Worm (Caenorhabditis elegans) whole organism, L3 larva: ENCODE data around the gene pmp-3.

Experiments used
- R02D3.7 ChIP-seq: fragments of 150-350 bp; optimal IDR thresholded peaks from 2 replicates; lab custom pipeline; 2014; ENCODE audit warnings: missing biosample characterization, missing genetic modification characterization
- ama-1 ChIP-seq: fragments of 150-350 bp; optimal IDR thresholded peaks from 2 replicates; lab custom pipeline; 2018
- ceh-16 ChIP-seq: sonication (generic microtip); optimal IDR thresholded peaks from 2 replicates; lab custom pipeline; 2017; ENCODE audit warnings: missing biosample characterization, missing genetic modification characterization
- ceh-28 ChIP-seq: fragments of 150-350 bp; optimal IDR thresholded peaks from 2 replicates; lab custom pipeline; 2014; ENCODE audit warnings: missing biosample characterization, missing genetic modification reagents, missing genetic modification characterization
- ceh-82 ChIP-seq: fragments of 150-350 bp; optimal IDR thresholded peaks from 2 replicates; lab custom pipeline; 2014; ENCODE audit warnings: missing biosample characterization, missing genetic modification characterization
- ceh-9 ChIP-seq: sonication (generic microtip); optimal IDR thresholded peaks from 2 replicates; lab custom pipeline; 2018; ENCODE audit warnings: missing biosample characterization, missing genetic modification characterization
- daf-12 ChIP-seq: fragments of 150-350 bp; optimal IDR thresholded peaks from 2 replicates; lab custom pipeline; 2014; ENCODE audit warnings: missing biosample characterization, missing genetic modification reagents, missing genetic modification characterization
- egl-27 ChIP-seq: sonication (generic microtip); optimal IDR thresholded peaks from 4 replicates; lab custom pipeline; 2017; ENCODE audit warnings: missing biosample characterization, missing genetic modification reagents, missing genetic modification characterization
- egl-5 ChIP-seq: fragments of 150-350 bp; optimal IDR thresholded peaks from 2 replicates; lab custom pipeline; 2017; ENCODE audit warnings: missing biosample characterization, missing genetic modification reagents, missing genetic modification characterization, inconsistent platforms
- elt-2 ChIP-seq: sonication (generic microtip); optimal IDR thresholded peaks from 2 replicates; lab custom pipeline; 2016; ENCODE audit warnings: missing genetic modification reagents, mild to moderate bottlenecking, missing genetic modification characterization, missing compliant biosample characterization
- elt-3 ChIP-seq, 3 experiments: fragments of 150-350 bp in 1 of 3; sonication (generic microtip) in 2 of 3; optimal IDR thresholded peaks; 2 replicates in 2 of 3; 4 replicates in 1 of 3; lab custom pipeline; 2014 to 2017; ENCODE audit warnings: missing biosample characterization in 3 of 3, missing genetic modification characterization in 3 of 3
- eor-1 ChIP-seq, 2 experiments: fragments of 150-350 bp; optimal IDR thresholded peaks; 2 replicates each; lab custom pipeline; 2014 to 2018; ENCODE audit warnings: missing biosample characterization in 2 of 2, missing genetic modification characterization in 2 of 2
- fkh-10 ChIP-seq: sonication (generic microtip); optimal IDR thresholded peaks from 2 replicates; lab custom pipeline; 2017; ENCODE audit warnings: missing biosample characterization, missing genetic modification reagents, missing genetic modification characterization
- fkh-2 ChIP-seq: fragments of 150-350 bp; optimal IDR thresholded peaks from 2 replicates; lab custom pipeline; 2014; ENCODE audit warnings: missing biosample characterization, missing genetic modification reagents, missing genetic modification characterization
- fos-1 ChIP-seq: fragments of 150-350 bp; optimal IDR thresholded peaks from 2 replicates; lab custom pipeline; 2014; ENCODE audit warnings: missing biosample characterization, missing genetic modification characterization
- hmg-11 ChIP-seq: sonication (generic microtip); optimal IDR thresholded peaks from 2 replicates; lab custom pipeline; 2016; ENCODE audit warnings: missing genetic modification characterization, missing compliant biosample characterization
- jun-1 ChIP-seq: fragments of 150-350 bp; optimal IDR thresholded peaks from 2 replicates; lab custom pipeline; 2014; ENCODE audit warnings: missing biosample characterization, missing genetic modification reagents, missing genetic modification characterization
- lin-15B ChIP-seq: fragments of 150-350 bp; optimal IDR thresholded peaks from 2 replicates; lab custom pipeline; 2014; ENCODE audit warnings: missing biosample characterization, missing genetic modification characterization
- lin-39 ChIP-seq: fragments of 150-350 bp; optimal IDR thresholded peaks from 2 replicates; lab custom pipeline; 2018; ENCODE audit warnings: missing biosample characterization, missing genetic modification reagents, missing genetic modification characterization
- lsy-12 ChIP-seq: sonication (generic microtip); optimal IDR thresholded peaks from 2 replicates; lab custom pipeline; 2016; ENCODE audit warnings: mild to moderate bottlenecking, missing genetic modification characterization, missing compliant biosample characterization
- mdl-1 ChIP-seq: fragments of 150-350 bp; optimal IDR thresholded peaks from 2 replicates; lab custom pipeline; 2014; ENCODE audit warnings: missing biosample characterization, missing genetic modification characterization
- mml-1 ChIP-seq: fragments of 150-350 bp; sonication (generic microtip); optimal IDR thresholded peaks from 3 replicates; lab custom pipeline; 2014; ENCODE audit warnings: missing biosample characterization, missing genetic modification characterization
- nfya-1 ChIP-seq: sonication (generic microtip); optimal IDR thresholded peaks from 2 replicates; lab custom pipeline; 2017; ENCODE audit warnings: missing genetic modification characterization, mild to moderate bottlenecking, missing compliant biosample characterization, antibody characterized with exemption, moderate library complexity; ENCODE audit not compliant: insufficient read depth
- nhr-11 ChIP-seq: fragments of 150-350 bp; optimal IDR thresholded peaks from 2 replicates; lab custom pipeline; 2014; ENCODE audit warnings: missing biosample characterization, missing genetic modification characterization
- nhr-12 ChIP-seq: fragments of 150-350 bp; optimal IDR thresholded peaks from 2 replicates; lab custom pipeline; 2014; ENCODE audit warnings: missing biosample characterization, missing genetic modification characterization
- nhr-23 ChIP-seq: fragments of 150-350 bp; optimal IDR thresholded peaks from 2 replicates; lab custom pipeline; 2014; ENCODE audit warnings: missing biosample characterization, missing genetic modification reagents, missing genetic modification characterization
- nhr-237 ChIP-seq: fragments of 150-350 bp; optimal IDR thresholded peaks from 2 replicates; lab custom pipeline; 2014; ENCODE audit warnings: missing biosample characterization, missing genetic modification characterization
- nhr-25 ChIP-seq: sonication (generic microtip); optimal IDR thresholded peaks from 2 replicates; lab custom pipeline; 2017; ENCODE audit warnings: missing biosample characterization, missing genetic modification characterization
- nhr-28 ChIP-seq: fragments of 150-350 bp; optimal IDR thresholded peaks from 2 replicates; lab custom pipeline; 2014; ENCODE audit warnings: missing biosample characterization, missing genetic modification characterization
- nhr-67 ChIP-seq: fragments of 150-350 bp; optimal IDR thresholded peaks from 2 replicates; lab custom pipeline; 2014; ENCODE audit warnings: missing biosample characterization, missing genetic modification characterization
- nhr-76 ChIP-seq: fragments of 150-350 bp; sonication (generic microtip); optimal IDR thresholded peaks from 5 replicates; lab custom pipeline; 2014; ENCODE audit warnings: missing biosample characterization, missing genetic modification characterization
- pha-4 ChIP-seq: fragments of 150-350 bp; optimal IDR thresholded peaks from 2 replicates; lab custom pipeline; 2014; ENCODE audit warnings: missing biosample characterization, missing genetic modification reagents, missing genetic modification characterization
- pqm-1 ChIP-seq: fragments of 150-350 bp; optimal IDR thresholded peaks from 2 replicates; lab custom pipeline; 2017; ENCODE audit warnings: missing biosample characterization, missing genetic modification characterization, inconsistent platforms
- sea-2 ChIP-seq: fragments of 150-350 bp; sonication (generic microtip); optimal IDR thresholded peaks from 4 replicates; lab custom pipeline; 2014; ENCODE audit warnings: missing biosample characterization, missing genetic modification reagents, missing genetic modification characterization
- skn-1 ChIP-seq: fragments of 150-350 bp; optimal IDR thresholded peaks from 2 replicates; lab custom pipeline; 2014; ENCODE audit warnings: missing biosample characterization, missing genetic modification characterization
- snpc-4 ChIP-seq: fragments of 150-350 bp; optimal IDR thresholded peaks from 2 replicates; lab custom pipeline; 2014; ENCODE audit warnings: missing biosample characterization, missing genetic modification characterization
- tbx-2 ChIP-seq: sonication (generic microtip); optimal IDR thresholded peaks from 2 replicates; lab custom pipeline; 2016; ENCODE audit warnings: mild to moderate bottlenecking, missing genetic modification characterization, missing compliant biosample characterization
- unc-39 ChIP-seq: sonication (generic microtip); optimal IDR thresholded peaks from 4 replicates; lab custom pipeline; 2017; ENCODE audit warnings: missing biosample characterization, missing genetic modification characterization
- unc-62 ChIP-seq: fragments of 150-350 bp; sonication (generic microtip); optimal IDR thresholded peaks from 4 replicates; lab custom pipeline; 2014; ENCODE audit warnings: missing biosample characterization, missing genetic modification reagents, missing genetic modification characterization
- zag-1 ChIP-seq: fragments of 150-350 bp; optimal IDR thresholded peaks from 2 replicates; lab custom pipeline; 2014; ENCODE audit warnings: missing biosample characterization, missing genetic modification characterization
- ztf-11 ChIP-seq: fragments of 150-350 bp; optimal IDR thresholded peaks from 2 replicates; lab custom pipeline; 2014; ENCODE audit warnings: missing biosample characterization, missing genetic modification characterization
- ztf-4 ChIP-seq: fragments of 150-350 bp; optimal IDR thresholded peaks from 2 replicates; lab custom pipeline; 2014; ENCODE audit warnings: missing biosample characterization, missing genetic modification characterization

Gene pmp-3

DNA sequence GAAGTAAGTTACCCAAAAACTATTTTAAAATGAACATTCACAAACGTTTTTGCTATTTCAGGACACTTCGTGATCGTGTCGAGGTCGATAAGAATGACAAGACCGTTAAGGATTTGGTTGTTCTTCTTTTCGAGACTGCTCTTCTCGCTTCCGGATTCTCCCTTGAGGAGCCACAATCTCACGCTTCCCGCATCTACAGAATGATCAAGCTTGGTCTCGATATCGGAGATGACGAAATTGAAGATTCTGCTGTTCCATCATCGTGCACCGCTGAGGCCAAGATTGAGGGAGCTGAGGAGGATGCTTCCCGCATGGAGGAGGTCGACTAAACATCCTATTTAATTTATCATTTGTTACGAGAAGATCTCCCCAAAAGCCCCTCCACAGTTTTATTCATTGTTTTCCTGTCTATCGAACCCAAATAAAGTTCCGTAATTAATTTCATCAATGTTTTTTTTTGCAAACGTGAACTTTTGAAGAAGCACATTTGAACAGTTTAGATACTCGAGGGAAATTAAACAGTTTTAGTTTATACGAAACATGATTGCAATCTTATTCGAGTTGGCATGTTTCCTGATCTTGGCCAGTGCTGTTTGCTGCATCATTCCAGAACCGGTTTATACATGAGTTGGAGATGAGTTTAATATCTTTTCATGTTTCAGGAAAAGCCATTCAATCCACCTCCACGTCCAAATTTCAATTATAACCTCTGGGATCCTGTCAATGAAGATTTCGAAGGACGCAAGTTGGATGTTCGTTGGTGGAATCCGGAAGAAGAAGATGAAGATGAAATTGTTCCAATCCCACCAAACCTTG, 41.8 kb downstream of the pmp-3 start, which contains the start of gene C47E8.11 (continued):
- TF ChIP-seq hmg-11 (tag; lab: Kevin White, UChicago) (peak; percentile 22), fkh-2 (tag; lab: Kevin White, UChicago) (no peak), pqm-1 (tag; lab: Kevin White, UChicago) (no peak), ceh-28 (no peak), nhr-23 (peak; percentile 64), unc-62 (GFP tag; lab: Kevin White, UChicago) (no peak), nhr-28 (tag; lab: Kevin White, UChicago) (no peak), lsy-12 (tag; lab: Kevin White, UChicago) (peak; percentile 37), elt-2 (peak; percentile 42), jun-1 (no peak), egl-27 (tag; lab: Kevin White, UChicago) (no peak)

DNA sequence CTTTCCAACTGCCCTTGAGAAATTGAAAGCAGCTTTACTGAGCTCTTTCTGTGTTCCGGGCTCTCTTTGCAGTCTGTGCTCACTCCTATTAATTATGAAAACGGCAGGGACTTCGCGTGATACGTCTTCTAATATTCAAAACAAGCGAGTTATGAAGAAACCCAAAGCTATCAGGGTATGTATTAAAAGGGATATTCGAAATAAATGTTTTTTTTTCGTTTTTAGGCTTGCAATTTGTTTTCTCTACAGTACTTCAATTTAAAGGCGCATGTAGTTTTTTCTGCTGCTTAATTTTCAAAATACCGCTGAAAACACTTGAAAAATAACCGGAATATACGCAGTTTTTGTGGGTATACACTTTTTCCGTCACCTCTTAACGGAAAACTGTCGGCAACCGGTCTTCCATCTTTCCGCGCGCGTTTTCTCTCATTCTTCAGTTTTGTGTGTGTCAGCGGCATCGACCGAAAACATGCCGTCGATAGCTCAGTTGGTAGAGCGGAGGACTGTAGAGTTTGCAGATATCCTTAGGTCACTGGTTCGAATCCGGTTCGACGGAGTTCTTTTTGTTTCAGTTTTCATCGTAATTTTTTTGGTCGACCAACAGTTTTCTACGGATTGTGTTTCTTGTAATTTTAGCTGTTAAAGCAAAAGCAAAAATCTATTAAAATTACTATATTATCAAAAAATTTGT, 42.7 kb downstream of the pmp-3 start, which contains the start of gene gasr-8:
gasr-8 (plus strand) TSS at position 51 of the 691 bp plus-strand sequence.
- TF ChIP-seq pha-4 (tag; lab: Kevin White, UChicago) (peak; percentile 18), ceh-16 (tag; lab: Kevin White, UChicago) (no peak), nfya-1 (peak; percentile 22)

DNA sequence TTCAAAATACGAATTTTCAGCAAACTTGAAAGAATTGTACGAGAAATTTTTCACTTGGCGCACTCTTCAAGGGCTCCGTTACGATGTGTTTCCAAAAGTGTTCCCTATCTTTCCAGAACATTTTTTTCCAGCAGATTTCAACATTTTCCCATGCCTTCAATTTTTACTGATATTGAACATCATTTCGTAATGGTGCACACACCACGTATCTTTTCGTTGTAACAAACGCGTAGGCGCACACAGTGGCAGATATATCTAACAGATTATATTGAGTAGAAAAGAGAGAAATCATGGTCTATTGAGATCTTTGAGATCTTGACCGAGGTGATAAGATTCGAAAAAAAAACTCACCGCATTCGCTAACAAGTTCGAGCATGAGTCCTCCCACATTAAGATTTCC, 49.2 kb downstream of the pmp-3 start:
- TF ChIP-seq nfya-1 (no peak), ceh-16 (tag; lab: Kevin White, UChicago) (no peak)

DNA sequence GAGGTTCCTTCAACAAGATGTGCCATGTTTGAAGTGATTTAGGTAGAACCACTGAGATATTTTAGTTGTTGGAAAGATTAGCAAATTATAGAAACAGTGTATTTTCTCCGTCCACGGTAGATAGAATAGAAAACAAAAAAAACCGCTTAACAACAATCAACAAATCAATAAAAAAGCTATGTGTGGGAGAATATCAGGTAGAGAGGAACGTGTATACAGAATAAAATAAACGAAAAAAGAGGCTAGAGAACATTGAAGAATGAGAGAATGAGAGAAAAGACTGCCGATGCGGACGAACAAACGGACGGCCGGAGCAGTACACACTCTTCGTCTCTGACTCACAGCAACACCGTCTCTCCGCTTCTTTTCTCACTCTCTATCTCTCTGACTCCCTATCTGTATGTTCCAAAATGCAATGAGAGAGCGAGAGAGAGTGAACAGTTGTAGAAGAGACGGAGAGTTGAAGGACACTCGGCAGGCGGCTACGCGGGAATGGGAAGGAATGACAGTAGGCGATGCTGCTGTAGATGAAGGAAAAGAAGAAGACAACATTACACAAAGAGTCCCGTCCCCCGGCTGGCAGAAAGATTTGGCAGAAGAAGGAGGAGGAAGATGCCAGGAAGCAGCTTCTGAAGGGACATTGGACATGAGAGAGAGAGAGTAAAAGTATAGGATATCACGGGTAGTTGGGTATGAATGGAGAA, 50.2 kb downstream of the pmp-3 start, which contains the start of gene unc-112:
unc-112 (minus strand) TSS at position 51 of the 704 bp plus-strand sequence.
- TF ChIP-seq mml-1 (tag; lab: Kevin White, UChicago), result no peak
- no peak for TF ChIP-seq fkh-10 (GFP tag; lab: Kevin White, UChicago)
- TF ChIP-seq egl-5 (tag; lab: Kevin White, UChicago), result peak; percentile 57
- peak; percentile 85 for TF ChIP-seq nhr-25 (tag; lab: Kevin White, UChicago)
- TF ChIP-seq zag-1 (tag; lab: Kevin White, UChicago), result no peak
- TF ChIP-seq snpc-4 (tag; lab: Kevin White, UChicago), result peak; percentile 77
- TF ChIP-seq skn-1, result peak; percentile 26
- no peak for TF ChIP-seq ceh-9 (tag; lab: Kevin White, UChicago)
- TF ChIP-seq nhr-28 (tag; lab: Kevin White, UChicago), result no peak
- TF ChIP-seq ceh-16 (tag; lab: Kevin White, UChicago), result no peak
- TF ChIP-seq elt-3 (tag; optimal IDR thresholded peaks at IDR 0.05; lab: Kevin White, UChicago), result no peak
- no peak for TF ChIP-seq daf-12 (tag; lab: Kevin White, UChicago)
- TF ChIP-seq nhr-23, result peak; percentile 46
- peak; percentile 38 for TF ChIP-seq jun-1
- TF ChIP-seq sea-2 (GFP tag; lab: Kevin White, UChicago), result peak; percentile 9
- peak; percentile 18 for TF ChIP-seq unc-62 (GFP tag; lab: Kevin White, UChicago)
- peak; percentile 73 for TF ChIP-seq elt-2
- peak; percentile 82 for TF ChIP-seq hmg-11 (tag; lab: Kevin White, UChicago)
- no peak for TF ChIP-seq mdl-1
- TF ChIP-seq eor-1 (tag; optimal IDR thresholded peaks at IDR 0.05; lab: Kevin White, UChicago), result no peak
- peak; percentile 59 for TF ChIP-seq lin-15B (tag; lab: Kevin White, UChicago)
- TF ChIP-seq tbx-2 (tag; lab: Kevin White, UChicago), result no peak
- TF ChIP-seq ztf-4 (tag; lab: Kevin White, UChicago), result no peak
- TF ChIP-seq ceh-82 (tag; lab: Kevin White, UChicago), result no peak
- no peak for TF ChIP-seq nhr-237 (tag; lab: Kevin White, UChicago)
- peak; percentile 44 for TF ChIP-seq pqm-1 (tag; lab: Kevin White, UChicago)
- TF ChIP-seq unc-39 (tag; lab: Kevin White, UChicago), result no peak
- no peak for TF ChIP-seq nhr-12
- no peak for TF ChIP-seq nhr-67 (tag; lab: Kevin White, UChicago)
- TF ChIP-seq R02D3.7 (tag; lab: Kevin White, UChicago), result peak; percentile 12
- TF ChIP-seq lin-39 (tag; lab: Kevin White, UChicago), result peak; percentile 57
- TF ChIP-seq pha-4 (tag; lab: Kevin White, UChicago), result peak; percentile 80
- peak; percentile 85 for TF ChIP-seq nfya-1
- TF ChIP-seq ama-1 (lab: Kevin White, UChicago), result no peak
- no peak for TF ChIP-seq fkh-2 (tag; lab: Kevin White, UChicago)
- no peak for TF ChIP-seq ztf-11 (tag; lab: Kevin White, UChicago)
- TF ChIP-seq egl-27 (tag; lab: Kevin White, UChicago), result no peak
- peak; percentile 15 for TF ChIP-seq nhr-76
- peak; percentile 59 for TF ChIP-seq fos-1 (tag; lab: Kevin White, UChicago)
- peak; percentile 3 for TF ChIP-seq lsy-12 (tag; lab: Kevin White, UChicago)
- peak; percentile 55 for TF ChIP-seq nhr-11 (tag; lab: Kevin White, UChicago)
